Worm (Caenorhabditis elegans): ENCODE data around the gene C25E10.8.

DNA sequence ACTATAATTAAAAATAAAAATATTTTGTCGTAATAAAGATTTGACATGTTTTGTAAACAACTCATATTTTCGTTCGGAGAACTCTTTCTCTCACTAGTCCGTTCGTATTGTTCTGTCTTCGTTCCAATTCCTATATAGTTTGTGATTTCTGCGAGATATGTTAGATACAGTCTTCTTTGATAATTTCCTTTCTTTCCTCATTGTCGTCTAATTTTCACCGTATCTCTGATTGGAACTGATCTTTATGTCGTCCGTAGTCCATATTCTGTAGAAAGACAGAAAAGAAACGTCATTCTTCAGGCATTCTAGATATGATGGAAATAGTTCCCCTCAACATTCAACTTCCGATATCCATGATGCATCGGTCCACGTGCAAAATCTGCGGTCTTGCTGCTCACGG lies 9.0 kb downstream of the C25E10.8 start, which contains the start of gene nhr-30:
- TF ChIP-seq fkh-10 (GFP tag; optimal IDR thresholded peaks at IDR 0.05) (no peak), nhr-11 (tag; optimal IDR thresholded peaks at IDR 0.05) (no peak), pros-1 (tag; optimal IDR thresholded peaks at IDR 0.05) (no peak)
